Fruit fly (Drosophila melanogaster) S2 (cell line): ENCODE measurements around the gene CG43739.

Experiments used
- CG8478 ChIP-seq: fragments of >200 bp; optimal IDR thresholded peaks from 2 replicates; lab custom pipeline; 2018
- CTCF ChIP-seq, 2 experiments: fragments of >200 bp; optimal IDR thresholded peaks; 2 replicates each; lab custom pipeline; 2018

DNA sequence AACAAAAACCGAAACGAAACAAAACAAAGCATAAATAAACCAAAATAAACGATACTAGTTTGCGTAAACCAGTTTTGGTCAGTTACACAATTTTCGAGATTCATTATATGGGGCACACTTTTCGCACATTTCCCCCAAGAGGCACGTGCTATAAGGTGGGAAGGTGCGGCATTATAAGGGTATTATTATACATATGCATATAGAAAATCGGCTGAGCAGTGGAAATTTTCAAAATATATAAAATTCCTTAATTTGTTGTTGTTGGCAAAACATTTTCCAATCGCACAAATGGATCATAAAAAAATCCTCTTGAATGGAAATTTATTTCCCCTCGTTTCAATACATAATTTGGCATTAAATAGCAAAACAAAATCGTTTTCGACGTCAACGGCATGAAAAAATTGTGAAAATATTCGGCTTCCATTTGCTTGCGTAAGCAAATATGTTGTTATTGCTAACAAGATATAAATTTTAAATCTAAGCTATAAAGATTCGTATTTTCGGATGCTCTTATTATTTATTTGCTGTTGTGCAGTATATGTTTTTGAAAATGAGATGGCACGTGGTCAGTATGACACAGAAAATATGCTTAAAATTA lies 20.2 kb downstream of the CG43739 start:
- no peak for TF ChIP-seq CTCF (optimal IDR thresholded peaks at IDR 0.05; lab: Kevin White, UChicago)
- TF ChIP-seq CG8478 = no peak
